Fruit fly (Drosophila melanogaster) whole organism, prepupa: Measurements from ENCODE around the gene CG15818.
A peak's percentile ranks its signal among the peaks of the same experiment; 100 is the strongest.

Experiments used
- Blimp-1 ChIP-seq: fragments of 200-800 bp; sonication (Bioruptor generic); optimal IDR thresholded peaks from 3 replicates; lab custom pipeline; 2017; ENCODE audit warnings: missing biosample characterization, missing genetic modification characterization, mild to moderate bottlenecking, moderate library complexity, missing genetic modification reagents
- CG10631 ChIP-seq: fragments of 200-800 bp; sonication (Bioruptor generic); optimal IDR thresholded peaks from 2 replicates; lab custom pipeline; 2016; ENCODE audit warnings: missing biosample characterization, missing genetic modification characterization
- CG10669 ChIP-seq: fragments of 200-800 bp; sonication (Bioruptor generic); optimal IDR thresholded peaks from 3 replicates; lab custom pipeline; 2018; ENCODE audit warnings: missing biosample characterization, mild to moderate bottlenecking, missing genetic modification characterization, moderate library complexity
- CG11294 ChIP-seq: fragments of 200-800 bp; sonication (Bioruptor generic); IDR thresholded peaks from 2 replicates; pipeline ENCODE4 v1.3.6; 2022; ENCODE audit warnings: missing biosample characterization, missing genetic modification characterization
- CG1621 ChIP-seq: fragments of 200-800 bp; sonication (Bioruptor generic); optimal IDR thresholded peaks from 3 replicates; lab custom pipeline; 2018; ENCODE audit warnings: missing biosample characterization, mild to moderate bottlenecking, missing genetic modification characterization
- CG3032 ChIP-seq: fragments of 200-800 bp; optimal IDR thresholded peaks from 2 replicates; lab custom pipeline; 2019; ENCODE audit warnings: missing biosample characterization, mild to moderate bottlenecking, missing genetic modification characterization, moderate library complexity
- CG31627 ChIP-seq: fragments of 200-800 bp; sonication (Bioruptor generic); optimal IDR thresholded peaks from 3 replicates; lab custom pipeline; 2016; ENCODE audit warnings: missing biosample characterization, missing genetic modification characterization
- CG32006 ChIP-seq: fragments of 200-800 bp; sonication (Bioruptor generic); optimal IDR thresholded peaks from 3 replicates; lab custom pipeline; 2017; ENCODE audit warnings: missing biosample characterization, mild to moderate bottlenecking, missing genetic modification characterization
- CG34406 ChIP-seq: fragments of 200-800 bp; sonication (Bioruptor generic); optimal IDR thresholded peaks from 3 replicates; lab custom pipeline; 2016; ENCODE audit warnings: missing biosample characterization, missing genetic modification characterization
- CG6163 ChIP-seq: fragments of 200-800 bp; sonication (Bioruptor generic); IDR thresholded peaks from 3 replicates; pipeline ENCODE4 v1.3.6; 2022; ENCODE audit warnings: missing biosample characterization, missing genetic modification characterization
- CG6276 ChIP-seq: fragments of 200-800 bp; sonication (Bioruptor generic); optimal IDR thresholded peaks from 2 replicates; lab custom pipeline; 2017; ENCODE audit warnings: missing biosample characterization, mild to moderate bottlenecking, missing genetic modification characterization
- CG6808 ChIP-seq: fragments of 200-800 bp; sonication (Bioruptor generic); optimal IDR thresholded peaks from 3 replicates; lab custom pipeline; 2017; ENCODE audit warnings: missing biosample characterization, missing genetic modification characterization, mild to moderate bottlenecking, moderate library complexity, missing genetic modification reagents
- CG6854 ChIP-seq: fragments of 200-800 bp; sonication (Bioruptor generic); optimal IDR thresholded peaks from 2 replicates; lab custom pipeline; 2017; ENCODE audit warnings: missing biosample characterization, mild to moderate bottlenecking, missing genetic modification characterization
- CG7368 ChIP-seq: fragments of 200-800 bp; sonication (Bioruptor generic); optimal IDR thresholded peaks from 3 replicates; lab custom pipeline; 2016; ENCODE audit warnings: missing biosample characterization, missing genetic modification characterization
- CG8319 ChIP-seq: fragments of 200-800 bp; sonication (Bioruptor generic); optimal IDR thresholded peaks from 3 replicates; lab custom pipeline; 2016; ENCODE audit warnings: missing biosample characterization, missing genetic modification characterization
- CG8632 ChIP-seq: fragments of 200-800 bp; sonication (Bioruptor generic); optimal IDR thresholded peaks from 3 replicates; lab custom pipeline; 2016; ENCODE audit warnings: missing biosample characterization, missing genetic modification characterization
- CG9139 ChIP-seq: fragments of 200-800 bp; sonication (Bioruptor generic); optimal IDR thresholded peaks from 3 replicates; lab custom pipeline; 2017; ENCODE audit warnings: missing biosample characterization, mild to moderate bottlenecking, missing genetic modification characterization
- Eip78C ChIP-seq: fragments of 200-800 bp; sonication (Bioruptor generic); peaks from one replicate; lab custom pipeline; 2016; ENCODE audit warnings: missing biosample characterization, missing genetic modification characterization
- Eip93F ChIP-seq: fragments of 200-800 bp; sonication (Bioruptor generic); optimal IDR thresholded peaks from 2 replicates; lab custom pipeline; 2016; ENCODE audit warnings: missing biosample characterization, mild to moderate bottlenecking, missing genetic modification characterization
- Ets21C ChIP-seq: fragments of 200-800 bp; sonication (Bioruptor generic); optimal IDR thresholded peaks from 3 replicates; lab custom pipeline; 2016; ENCODE audit warnings: missing biosample characterization, missing genetic modification characterization
- Ets96B ChIP-seq: fragments of 200-800 bp; optimal IDR thresholded peaks from 2 replicates; lab custom pipeline; 2019; ENCODE audit warnings: missing biosample characterization, mild to moderate bottlenecking, missing genetic modification characterization, moderate library complexity
- Hr38 ChIP-seq: sonication (Bioruptor generic); optimal IDR thresholded peaks from 2 replicates; lab custom pipeline; 2016; ENCODE audit warnings: missing biosample characterization, missing genetic modification characterization
- Lpt ChIP-seq: fragments of 200-800 bp; sonication (Bioruptor generic); optimal IDR thresholded peaks from 3 replicates; lab custom pipeline; 2016; ENCODE audit warnings: missing biosample characterization, missing genetic modification characterization
- Smox ChIP-seq: fragments of 200-800 bp; sonication (Bioruptor generic); optimal IDR thresholded peaks from 3 replicates; lab custom pipeline; 2016; ENCODE audit warnings: missing biosample characterization, missing genetic modification characterization
- Sox14 ChIP-seq: fragments of 200-800 bp; sonication (Bioruptor generic); optimal IDR thresholded peaks from 3 replicates; lab custom pipeline; 2016; ENCODE audit warnings: missing biosample characterization, missing genetic modification characterization
- achi ChIP-seq: fragments of 200-800 bp; sonication (Bioruptor generic); optimal IDR thresholded peaks from 3 replicates; lab custom pipeline; 2016; ENCODE audit warnings: missing biosample characterization, missing genetic modification characterization
- cyc ChIP-seq: fragments of 200-800 bp; sonication (Bioruptor generic); optimal IDR thresholded peaks from 3 replicates; lab custom pipeline; 2016; ENCODE audit warnings: missing biosample characterization, missing genetic modification characterization
- dac ChIP-seq: fragments of 200-800 bp; sonication (Bioruptor generic); optimal IDR thresholded peaks from 2 replicates; lab custom pipeline; 2017; ENCODE audit warnings: missing biosample characterization, mild to moderate bottlenecking, missing genetic modification characterization
- eg ChIP-seq: fragments of 200-800 bp; sonication (Bioruptor generic); IDR thresholded peaks from 3 replicates; pipeline ENCODE4 v1.3.6; 2022; ENCODE audit warnings: missing biosample characterization, missing genetic modification characterization
- esn ChIP-seq: fragments of 200-800 bp; sonication (Bioruptor generic); optimal IDR thresholded peaks from 2 replicates; lab custom pipeline; 2016; ENCODE audit warnings: missing biosample characterization, mild to moderate bottlenecking, missing genetic modification characterization, moderate library complexity
- fd59A ChIP-seq: fragments of 200-800 bp; sonication (Bioruptor generic); optimal IDR thresholded peaks from 2 replicates; lab custom pipeline; 2017; ENCODE audit warnings: missing biosample characterization, mild to moderate bottlenecking, missing genetic modification characterization, missing genetic modification reagents
- fd85E ChIP-seq: fragments of 200-800 bp; sonication (Bioruptor generic); optimal IDR thresholded peaks from 3 replicates; lab custom pipeline; 2016; ENCODE audit warnings: missing biosample characterization, missing genetic modification characterization
- fkh ChIP-seq: fragments of 200-800 bp; sonication (Bioruptor generic); optimal IDR thresholded peaks from 3 replicates; lab custom pipeline; 2017; ENCODE audit warnings: missing biosample characterization, mild to moderate bottlenecking, missing genetic modification characterization, moderate library complexity
- lz ChIP-seq: fragments of 200-800 bp; sonication (Bioruptor generic); optimal IDR thresholded peaks from 3 replicates; lab custom pipeline; 2016; ENCODE audit warnings: missing biosample characterization, missing genetic modification characterization
- pdm3 ChIP-seq: fragments of 200-800 bp; sonication (Bioruptor generic); optimal IDR thresholded peaks from 3 replicates; lab custom pipeline; 2016; ENCODE audit warnings: missing biosample characterization, missing genetic modification characterization
- salr ChIP-seq, 2 experiments: fragments of 200-800 bp; sonication (Bioruptor generic); optimal IDR thresholded peaks; 3 replicates each; lab custom pipeline; 2016 to 2018; ENCODE audit warnings: missing biosample characterization in 2 of 2, missing genetic modification characterization in 2 of 2, mild to moderate bottlenecking in 1 of 2
- spab ChIP-seq: fragments of 200-800 bp; sonication (Bioruptor generic); optimal IDR thresholded peaks from 2 replicates; lab custom pipeline; 2017; ENCODE audit warnings: missing biosample characterization, mild to moderate bottlenecking, missing genetic modification characterization, missing genetic modification reagents
- topi ChIP-seq: fragments of 200-800 bp; sonication (Bioruptor generic); optimal IDR thresholded peaks from 3 replicates; lab custom pipeline; 2016; ENCODE audit warnings: missing biosample characterization, missing genetic modification characterization

The CG15818 gene

DNA sequence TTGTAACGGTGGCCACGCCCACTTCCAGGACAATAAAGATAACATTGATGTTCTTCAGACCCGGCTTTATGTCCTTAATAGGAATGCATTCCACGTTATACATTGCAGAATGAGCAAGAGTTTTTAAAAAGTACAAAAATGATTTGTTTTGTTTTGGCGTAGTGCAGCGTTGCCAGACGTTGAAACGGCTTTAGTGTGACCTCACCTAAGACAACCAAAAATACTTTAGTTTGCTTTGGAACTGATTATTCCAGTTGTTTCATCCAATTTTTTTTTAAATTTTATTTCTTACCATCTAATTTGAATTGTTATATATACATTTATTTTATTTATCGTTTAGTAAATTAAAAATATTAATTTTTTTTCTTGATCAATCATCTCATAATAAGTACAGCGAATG lies 1.1 kb upstream of the CG15818 start, which contains the start of gene CG5181:
Gene CG5181 (minus strand): TSS at position 208 of the 400 bp plus-strand sequence.
- TF ChIP-seq salr (GFP tag; optimal IDR thresholded peaks at IDR 0.05; lab: Kevin White, UChicago) = no peak
- TF ChIP-seq CG6276 (GFP tag; lab: Kevin White, UChicago) = no peak
- TF ChIP-seq CG10669 (GFP tag; lab: Kevin White, UChicago) = no peak
- TF ChIP-seq Sox14 (GFP tag; lab: Kevin White, UChicago) = no peak
- TF ChIP-seq Blimp-1 (GFP tag; lab: Kevin White, UChicago) = no peak
- no peak for TF ChIP-seq Lpt
- TF ChIP-seq lz (GFP tag; lab: Kevin White, UChicago) = no peak
- no peak for TF ChIP-seq Smox (GFP tag; lab: Kevin White, UChicago)
- no peak for TF ChIP-seq CG11294
- no peak for TF ChIP-seq Ets21C (GFP tag; lab: Kevin White, UChicago)
- no peak for TF ChIP-seq CG9139 (GFP tag; lab: Kevin White, UChicago)

DNA sequence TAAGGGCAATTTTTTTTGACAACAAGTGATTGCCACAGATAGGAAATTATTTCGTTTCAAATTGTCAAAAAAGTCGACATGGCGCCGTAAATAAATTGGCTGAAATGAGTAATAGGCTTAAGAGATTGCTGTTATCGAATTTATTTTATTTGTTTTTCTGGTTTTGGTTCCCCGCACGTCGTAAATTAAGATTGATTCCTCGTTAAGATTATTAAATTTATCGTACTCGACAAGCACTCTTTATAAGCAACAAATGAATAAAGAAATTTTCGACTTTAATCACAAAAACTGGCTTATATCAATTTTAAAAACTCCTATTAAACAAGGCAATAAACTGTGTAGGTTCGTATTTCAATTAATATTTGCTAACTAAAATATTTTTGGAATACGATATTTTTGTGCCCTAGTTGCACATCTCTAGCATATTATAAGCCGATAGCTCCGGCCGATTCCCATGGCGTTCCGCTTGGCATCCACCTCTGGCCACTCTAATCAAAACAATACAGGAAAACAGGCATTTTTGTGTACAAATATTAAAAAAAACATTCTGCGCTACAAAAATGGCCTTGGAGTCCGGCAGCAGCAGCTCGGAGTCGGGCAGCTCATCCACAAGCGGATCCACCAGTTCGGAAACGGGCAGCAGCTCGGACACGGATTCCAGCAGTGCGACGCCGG lies 1.4 kb downstream of the CG15818 start, which contains the start of gene chm:
Gene chm (plus strand): TSS at position 471 of the 675 bp plus-strand sequence.
- TF ChIP-seq Lpt = no peak
- peak; percentile 55 for TF ChIP-seq Eip93F
- peak; percentile 54 for TF ChIP-seq CG31627
- peak; percentile 60 for TF ChIP-seq Sox14 (GFP tag; lab: Kevin White, UChicago)
- no peak for TF ChIP-seq CG32006
- TF ChIP-seq CG8319 (GFP tag; lab: Kevin White, UChicago) = no peak
- TF ChIP-seq cyc (GFP tag; lab: Kevin White, UChicago) = peak; percentile 17
- TF ChIP-seq fd59A (GFP tag; lab: Kevin White, UChicago) = no peak
- no peak for TF ChIP-seq Hr38 (GFP tag; lab: Kevin White, UChicago)
- TF ChIP-seq fkh (GFP tag; lab: Kevin White, UChicago) = peak; percentile 50
- no peak for TF ChIP-seq CG1621 (tag; lab: Kevin White, UChicago)
- no peak for TF ChIP-seq CG6276 (GFP tag; lab: Kevin White, UChicago)
- TF ChIP-seq CG8632 = no peak
- TF ChIP-seq CG6808 = no peak
- no peak for TF ChIP-seq CG6854 (GFP tag; lab: Kevin White, UChicago)
- peak; percentile 63 for TF ChIP-seq esn (GFP tag; lab: Kevin White, UChicago)
- TF ChIP-seq CG10631 (GFP tag; lab: Kevin White, UChicago) = no peak
- TF ChIP-seq topi (GFP tag; lab: Kevin White, UChicago) = peak; percentile 34
- TF ChIP-seq Eip78C (GFP tag; lab: Kevin White, UChicago) = peak; percentile 67
- TF ChIP-seq Ets96B (tag; lab: Kevin White, UChicago) = no peak
- TF ChIP-seq CG3032 (tag; lab: Kevin White, UChicago) = peak; percentile 47
- no peak for TF ChIP-seq eg (GFP tag; lab: Robert Waterston, UW)
- no peak for TF ChIP-seq pdm3 (GFP tag; lab: Kevin White, UChicago)
- no peak for TF ChIP-seq CG7368 (GFP tag; lab: Kevin White, UChicago)
- no peak for TF ChIP-seq CG34406 (GFP tag; lab: Kevin White, UChicago)
- TF ChIP-seq Ets21C (GFP tag; lab: Kevin White, UChicago) = no peak
- TF ChIP-seq CG6163 (GFP tag; lab: Robert Waterston, UW) = no peak
- TF ChIP-seq fd85E (GFP tag; lab: Kevin White, UChicago) = no peak
- TF ChIP-seq dac (GFP tag; lab: Kevin White, UChicago) = no peak
- TF ChIP-seq Blimp-1 (GFP tag; lab: Kevin White, UChicago) = no peak
- no peak for TF ChIP-seq spab (GFP tag; lab: Kevin White, UChicago)
- TF ChIP-seq achi (GFP tag; lab: Kevin White, UChicago) = no peak
- peak; percentile 47 for TF ChIP-seq lz (GFP tag; lab: Kevin White, UChicago)
